Worm (Caenorhabditis elegans) whole organism, mixed stage, embryonic: ENCODE results near the gene F01F1.11.

Experiments
- elt-3 ChIP-seq: fragments of 150-350 bp; optimal IDR thresholded peaks from 2 replicates; lab custom pipeline; 2014; ENCODE audit warnings: missing biosample characterization, missing genetic modification characterization
- lin-32 ChIP-seq: fragments of 200-800 bp; sonication (Bioruptor generic); optimal IDR thresholded peaks from 2 replicates; lab custom pipeline; 2018; ENCODE audit warnings: mild to moderate bottlenecking, missing genetic modification characterization, missing compliant biosample characterization
- nhr-28 ChIP-seq: fragments of 150-350 bp; optimal IDR thresholded peaks from 2 replicates; lab custom pipeline; 2014; ENCODE audit warnings: missing biosample characterization, missing genetic modification characterization

DNA sequence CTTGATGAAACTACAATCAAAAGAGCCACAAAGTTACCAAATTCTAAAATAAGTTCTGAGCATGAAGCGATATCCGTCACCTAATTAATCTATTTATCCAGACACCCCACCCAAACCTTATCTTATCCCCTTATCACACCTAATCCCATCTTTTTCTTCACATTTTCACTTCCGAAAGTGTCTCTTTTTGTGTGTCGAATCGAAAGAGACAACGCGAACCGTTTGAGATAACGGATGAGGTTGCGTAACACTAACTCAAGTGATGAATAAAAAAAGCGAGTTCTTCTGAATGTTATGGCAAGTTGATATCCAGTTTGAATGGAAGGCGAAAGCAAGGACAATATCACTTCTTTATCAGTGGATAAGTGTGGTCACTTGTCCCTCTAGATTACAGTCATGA is 11.8 kb upstream of the F01F1.11 start:
- TF ChIP-seq elt-3 (tag; lab: Kevin White, UChicago) (no peak), nhr-28 (tag; lab: Kevin White, UChicago) (no peak), lin-32 (GFP tag; lab: Kevin White, UChicago) (no peak)
